Fruit fly (Drosophila melanogaster) whole organism, embryonic: ENCODE results near the gene RpL24-like.
A peak's percentile ranks its signal among the peaks of the same experiment; 100 is the strongest.

Experiments
- Antp ChIP-seq: fragments of 200-800 bp; sonication (Bioruptor generic); optimal IDR thresholded peaks from 3 replicates; lab custom pipeline; 2016; ENCODE audit warnings: missing biosample characterization, missing genetic modification characterization
- Bdp1 ChIP-seq: fragments of 200-800 bp; sonication (Bioruptor generic); optimal IDR thresholded peaks from 3 replicates; lab custom pipeline; 2016; ENCODE audit warnings: missing biosample characterization, missing genetic modification characterization
- CG10959 ChIP-seq: fragments of 200-800 bp; sonication (Bioruptor generic); IDR thresholded peaks from 2 replicates; pipeline ENCODE4 v1.3.6; 2022; ENCODE audit warnings: missing biosample characterization, missing genetic modification characterization
- CG11247 ChIP-seq: fragments of 200-800 bp; sonication (Bioruptor generic); IDR thresholded peaks from 2 replicates; pipeline ENCODE4 v1.3.6; 2022; ENCODE audit warnings: missing biosample characterization, missing genetic modification characterization
- CG12942 ChIP-seq: fragments of 200-800 bp; sonication (Bioruptor generic); optimal IDR thresholded peaks from 3 replicates; lab custom pipeline; 2016; ENCODE audit warnings: missing biosample characterization, missing genetic modification characterization
- CG14860 ChIP-seq: fragments of 200-800 bp; sonication (Bioruptor generic); IDR thresholded peaks from 3 replicates; pipeline ENCODE4 v1.3.6; 2022; ENCODE audit warnings: missing biosample characterization, missing genetic modification characterization; ENCODE audit not compliant: partially characterized antibody
- CG15073 ChIP-seq: fragments of 200-800 bp; sonication (Bioruptor generic); optimal IDR thresholded peaks from 2 replicates; lab custom pipeline; 2016; ENCODE audit warnings: missing biosample characterization, missing genetic modification characterization
- CG16813 ChIP-seq: fragments of 200-800 bp; sonication (Bioruptor generic); IDR thresholded peaks from 3 replicates; pipeline ENCODE4 v1.3.6; 2022; ENCODE audit warnings: missing biosample characterization, missing genetic modification characterization; ENCODE audit not compliant: partially characterized antibody
- CG18262 ChIP-seq: fragments of 200-800 bp; optimal IDR thresholded peaks from 3 replicates; lab custom pipeline; 2019; ENCODE audit warnings: missing biosample characterization, mild to moderate bottlenecking, missing genetic modification characterization, moderate library complexity
- CG1832 ChIP-seq: fragments of 200-800 bp; sonication (Bioruptor generic); optimal IDR thresholded peaks from 2 replicates; lab custom pipeline; 2017; ENCODE audit warnings: missing biosample characterization, mild to moderate bottlenecking, missing genetic modification characterization, inconsistent platforms
- CG18599 ChIP-seq: fragments of 200-800 bp; sonication (Bioruptor generic); optimal IDR thresholded peaks from 3 replicates; lab custom pipeline; 2017; ENCODE audit warnings: missing biosample characterization, missing genetic modification characterization, mild to moderate bottlenecking, moderate library complexity, missing genetic modification reagents
- CG18764 ChIP-seq: fragments of 200-800 bp; sonication (Bioruptor generic); optimal IDR thresholded peaks from 3 replicates; lab custom pipeline; 2016; ENCODE audit warnings: missing biosample characterization, missing genetic modification characterization
- CG7357 ChIP-seq: fragments of 200-800 bp; sonication (Bioruptor generic); IDR thresholded peaks from 3 replicates; pipeline ENCODE4 v1.3.6; 2022; ENCODE audit warnings: missing biosample characterization, missing genetic modification characterization
- CG8478 ChIP-seq: fragments of >200 bp; optimal IDR thresholded peaks from 2 replicates; lab custom pipeline; 2018
- CG8944 ChIP-seq: fragments of 200-800 bp; sonication (Bioruptor generic); optimal IDR thresholded peaks from 3 replicates; lab custom pipeline; 2016; ENCODE audit warnings: missing biosample characterization, missing genetic modification characterization
- D19B ChIP-seq: fragments of 200-800 bp; sonication (Bioruptor generic); optimal IDR thresholded peaks from 2 replicates; lab custom pipeline; 2017; ENCODE audit warnings: missing biosample characterization, mild to moderate bottlenecking, missing genetic modification characterization
- Deaf1 ChIP-seq: fragments of 200-800 bp; optimal IDR thresholded peaks from 3 replicates; lab custom pipeline; 2019; ENCODE audit warnings: missing biosample characterization, mild to moderate bottlenecking, missing genetic modification characterization, moderate library complexity
- Eip74EF ChIP-seq, 2 experiments: fragments of 200-800 bp in 1 of 2; fragments of >200 bp in 1 of 2; sonication (Bioruptor generic) in 1 of 2; optimal IDR thresholded peaks; 2 replicates each; lab custom pipeline; 2017 to 2019; ENCODE audit warnings: missing biosample characterization in 2 of 2, missing genetic modification characterization in 2 of 2, mild to moderate bottlenecking in 1 of 2, moderate library complexity in 1 of 2
- HLH54F ChIP-seq: fragments of 200-800 bp; sonication (Bioruptor generic); optimal IDR thresholded peaks from 3 replicates; lab custom pipeline; 2016; ENCODE audit warnings: missing biosample characterization, missing genetic modification characterization
- HmgZ ChIP-seq: fragments of 200-800 bp; sonication (Bioruptor generic); optimal IDR thresholded peaks from 2 replicates; lab custom pipeline; 2018; ENCODE audit warnings: missing biosample characterization, mild to moderate bottlenecking, missing genetic modification characterization
- Jarid2 ChIP-seq: fragments of 200-800 bp; sonication (Bioruptor generic); optimal IDR thresholded peaks from 3 replicates; lab custom pipeline; 2017; ENCODE audit warnings: mild to moderate bottlenecking, missing biosample characterization, missing genetic modification reagents, missing genetic modification characterization
- MESR4 ChIP-seq: fragments of 200-800 bp; sonication (Bioruptor generic); optimal IDR thresholded peaks from 2 replicates; lab custom pipeline; 2018; ENCODE audit warnings: missing biosample characterization, mild to moderate bottlenecking, missing genetic modification characterization, moderate library complexity
- Mrtf ChIP-seq: fragments of 200-800 bp; sonication (Bioruptor generic); IDR thresholded peaks from 3 replicates; pipeline ENCODE4 v1.3.6; 2022; ENCODE audit warnings: missing biosample characterization, missing genetic modification characterization
- Ravus ChIP-seq: fragments of 200-800 bp; sonication (Bioruptor generic); IDR thresholded peaks from 2 replicates; pipeline ENCODE4 v1.3.6; 2022; ENCODE audit warnings: missing biosample characterization, missing genetic modification characterization
- Side ChIP-seq: fragments of 200-800 bp; sonication (Bioruptor generic); optimal IDR thresholded peaks from 2 replicates; lab custom pipeline; 2016; ENCODE audit warnings: missing biosample characterization, missing genetic modification characterization
- Sin3A ChIP-seq: fragments of >200 bp; optimal IDR thresholded peaks from 2 replicates; lab custom pipeline; 2018
- Six4 ChIP-seq: fragments of 200-800 bp; sonication (Bioruptor generic); optimal IDR thresholded peaks from 2 replicates; lab custom pipeline; 2016; ENCODE audit warnings: missing biosample characterization, missing genetic modification characterization
- Sry-β ChIP-seq: fragments of 200-800 bp; sonication (Bioruptor generic); optimal IDR thresholded peaks from 2 replicates; lab custom pipeline; 2018; ENCODE audit warnings: missing biosample characterization, mild to moderate bottlenecking, missing genetic modification characterization, moderate library complexity
- Sry-δ ChIP-seq: fragments of 200-800 bp; sonication (Bioruptor generic); optimal IDR thresholded peaks from 2 replicates; lab custom pipeline; 2016; ENCODE audit warnings: missing biosample characterization, missing genetic modification characterization
- Vsx1 ChIP-seq: fragments of 200-800 bp; sonication (Bioruptor generic); optimal IDR thresholded peaks from 2 replicates; lab custom pipeline; 2017; ENCODE audit warnings: missing biosample characterization, mild to moderate bottlenecking, missing genetic modification characterization, missing genetic modification reagents
- ato ChIP-seq: fragments of 200-800 bp; sonication (Bioruptor generic); IDR thresholded peaks from 2 replicates; pipeline ENCODE4 v1.3.6; 2022; ENCODE audit warnings: missing biosample characterization, missing genetic modification characterization; ENCODE audit not compliant: partially characterized antibody
- caup ChIP-seq: fragments of 200-800 bp; sonication (Bioruptor generic); optimal IDR thresholded peaks from 3 replicates; lab custom pipeline; 2017; ENCODE audit warnings: missing biosample characterization, mild to moderate bottlenecking, missing genetic modification characterization, moderate library complexity; ENCODE audit not compliant: severe bottlenecking
- chm ChIP-seq: fragments of 200-800 bp; sonication (Bioruptor generic); IDR thresholded peaks from 2 replicates; pipeline ENCODE4 v1.3.6; 2022; ENCODE audit warnings: missing biosample characterization, missing genetic modification characterization
- dmrt99B ChIP-seq: fragments of 200-800 bp; sonication (Bioruptor generic); optimal IDR thresholded peaks from 2 replicates; lab custom pipeline; 2018; ENCODE audit warnings: missing biosample characterization, mild to moderate bottlenecking, missing genetic modification characterization, moderate library complexity
- ems ChIP-seq: fragments of 200-800 bp; sonication (Bioruptor generic); optimal IDR thresholded peaks from 3 replicates; lab custom pipeline; 2016; ENCODE audit warnings: missing biosample characterization, missing genetic modification characterization
- ftz-f1 ChIP-seq: fragments of 200-800 bp; sonication (Bioruptor generic); optimal IDR thresholded peaks from 2 replicates; lab custom pipeline; 2016; ENCODE audit warnings: missing biosample characterization, missing genetic modification characterization
- h ChIP-seq: fragments of >200 bp; optimal IDR thresholded peaks from 2 replicates; lab custom pipeline; 2017
- hbn ChIP-seq: fragments of 200-800 bp; sonication (Bioruptor generic); IDR thresholded peaks from 2 replicates; pipeline ENCODE4 v1.3.6; 2022; ENCODE audit warnings: missing biosample characterization, missing genetic modification characterization; ENCODE audit not compliant: partially characterized antibody
- lilli ChIP-seq: fragments of 200-800 bp; sonication (Bioruptor generic); optimal IDR thresholded peaks from 3 replicates; lab custom pipeline; 2016; ENCODE audit warnings: missing biosample characterization, missing genetic modification characterization
- nerfin-1 ChIP-seq: fragments of 200-800 bp; sonication (Bioruptor generic); optimal IDR thresholded peaks from 3 replicates; lab custom pipeline; 2019; ENCODE audit warnings: missing biosample characterization, mild to moderate bottlenecking, missing genetic modification characterization, moderate library complexity
- onecut ChIP-seq: fragments of 200-800 bp; sonication (Bioruptor generic); IDR thresholded peaks from 2 replicates; pipeline ENCODE4 v1.3.6; 2022; ENCODE audit warnings: missing biosample characterization, missing genetic modification characterization
- pho ChIP-seq: fragments of 200-800 bp; sonication (Bioruptor generic); optimal IDR thresholded peaks from 2 replicates; lab custom pipeline; 2016; ENCODE audit warnings: missing biosample characterization, missing genetic modification characterization
- prd ChIP-seq, 3 experiments: fragments of >200 bp in 2 of 3; fragments of 200-800 bp in 1 of 3; sonication (Bioruptor generic) in 1 of 3; optimal IDR thresholded peaks in 2 of 3; IDR thresholded peaks in 1 of 3; 2 replicates in 2 of 3; 3 replicates in 1 of 3; pipeline versions ENCODE4 v1.3.6 to Lab custom; 2017 to 2022; ENCODE audit warnings: missing biosample characterization in 1 of 3, missing genetic modification characterization in 1 of 3
- repo ChIP-seq: fragments of 200-800 bp; sonication (Bioruptor generic); optimal IDR thresholded peaks from 2 replicates; lab custom pipeline; 2016; ENCODE audit warnings: missing biosample characterization, missing genetic modification characterization
- seq ChIP-seq: fragments of 200-800 bp; sonication (Bioruptor generic); IDR thresholded peaks from 2 replicates; pipeline ENCODE4 v1.3.6; 2022; ENCODE audit warnings: missing biosample characterization, missing genetic modification characterization
- so ChIP-seq: fragments of 200-800 bp; sonication (Bioruptor generic); IDR thresholded peaks from 3 replicates; pipeline ENCODE4 v1.3.6; 2022; ENCODE audit warnings: missing biosample characterization, missing genetic modification characterization
- stc ChIP-seq: fragments of 200-800 bp; sonication (Bioruptor generic); IDR thresholded peaks from 2 replicates; pipeline ENCODE4 v1.3.6; 2022; ENCODE audit warnings: missing biosample characterization, missing genetic modification characterization
- tio ChIP-seq: fragments of 200-800 bp; sonication (Bioruptor generic); optimal IDR thresholded peaks from 2 replicates; lab custom pipeline; 2017; ENCODE audit warnings: missing biosample characterization, missing genetic modification characterization, inconsistent platforms
- unc-4 ChIP-seq: fragments of 200-800 bp; sonication (Bioruptor generic); IDR thresholded peaks from 2 replicates; pipeline ENCODE4 v1.3.6; 2022; ENCODE audit warnings: missing biosample characterization, missing genetic modification characterization; ENCODE audit not compliant: partially characterized antibody
- usp ChIP-seq: fragments of >200 bp; optimal IDR thresholded peaks from 2 replicates; lab custom pipeline; 2017; ENCODE audit warnings: missing biosample characterization, missing genetic modification characterization
- yki ChIP-seq: fragments of >200 bp; optimal IDR thresholded peaks from 3 replicates; lab custom pipeline; 2018

The RpL24-like gene

DNA sequence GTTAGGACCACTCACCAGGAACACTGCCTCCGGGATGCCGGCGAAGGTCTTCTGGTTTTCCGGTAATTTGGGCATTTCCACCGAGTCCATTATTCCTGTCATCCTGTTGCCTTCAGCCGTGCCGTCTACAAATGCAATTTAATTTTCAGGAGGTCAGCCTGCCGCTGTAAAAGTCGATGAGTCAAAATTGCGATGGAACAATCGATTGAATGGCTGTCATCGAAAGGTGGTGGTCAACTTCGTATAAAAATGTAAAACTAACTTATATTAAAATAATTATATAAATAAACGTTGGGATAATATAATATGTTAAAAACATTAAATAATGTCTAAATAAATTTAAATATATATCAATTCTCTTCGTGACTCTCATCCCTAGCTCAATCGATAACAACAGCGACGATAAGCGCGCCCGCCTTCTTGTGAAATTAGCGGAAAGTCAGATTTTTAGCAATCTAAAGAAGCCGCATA is 21.7 kb downstream of the RpL24-like start, which contains the start of the genes mgr and Irbp (continued):
- TF ChIP-seq CG11247 (peak; percentile 94), D19B (GFP tag; lab: Kevin White, UChicago) (peak; percentile 72), CG18764 (GFP tag; lab: Kevin White, UChicago) (peak; percentile 85), seq (GFP tag; lab: Robert Waterston, UW) (peak; percentile 93), lilli (GFP tag; lab: Kevin White, UChicago) (peak; percentile 86), Antp (no peak), caup (GFP tag; lab: Kevin White, UChicago) (peak; percentile 94), CG8944 (GFP tag; lab: Kevin White, UChicago) (no peak), prd (optimal IDR thresholded peaks at IDR 0.05; lab: Kevin White, UChicago) (no peak), prd (GFP tag; IDR thresholded peaks at IDR 0.05; lab: Robert Waterston, UW) (peak; percentile 97), dmrt99B (tag; lab: Kevin White, UChicago) (no peak), nerfin-1 (tag; lab: Kevin White, UChicago) (peak; percentile 85), pho (GFP tag; lab: Kevin White, UChicago) (peak; percentile 50), MESR4 (GFP tag; lab: Kevin White, UChicago) (peak; percentile 73), ems (GFP tag; lab: Kevin White, UChicago) (peak; percentile 54), Jarid2 (GFP tag; lab: Kevin White, UChicago) (peak; percentile 32), Side (GFP tag; lab: Kevin White, UChicago) (no peak), Ravus (GFP tag; lab: Robert Waterston, UW) (peak; percentile 79), Six4 (peak; percentile 87), HLH54F (GFP tag; lab: Kevin White, UChicago) (peak; percentile 54), Sry-β (GFP tag; lab: Kevin White, UChicago) (peak; percentile 68), repo (GFP tag; lab: Kevin White, UChicago) (no peak), Sin3A (lab: Kevin White, UChicago) (no peak), CG8478 (lab: Kevin White, UChicago) (no peak), CG7357 (peak; percentile 83), Vsx1 (no peak), onecut (GFP tag; lab: Robert Waterston, UW) (peak; percentile 79), CG16813 (GFP tag; lab: Robert Waterston, UW) (peak; percentile 83), unc-4 (GFP tag; lab: Robert Waterston, UW) (peak; percentile 83), usp (no peak), CG18262 (tag; lab: Kevin White, UChicago) (peak; percentile 93), stc (peak; percentile 91), Bdp1 (GFP tag; lab: Kevin White, UChicago) (peak; percentile 23), HmgZ (peak; percentile 86), CG1832 (no peak), hbn (GFP tag; lab: Robert Waterston, UW) (peak; percentile 78), CG15073 (GFP tag; lab: Kevin White, UChicago) (no peak), yki (no peak), Mrtf (GFP tag; lab: Robert Waterston, UW) (no peak; the same call in 2 of the 3 replicates), Eip74EF (GFP tag; optimal IDR thresholded peaks at IDR 0.05; lab: Kevin White, UChicago) (no peak), h (no peak), ftz-f1 (GFP tag; lab: Kevin White, UChicago) (peak; percentile 23), CG18599 (GFP tag; lab: Kevin White, UChicago) (peak; percentile 94), CG12942 (GFP tag; lab: Kevin White, UChicago) (peak; percentile 88), so (GFP tag; lab: Robert Waterston, UW) (peak; percentile 93), Deaf1 (tag; lab: Kevin White, UChicago) (no peak), chm (GFP tag; lab: Robert Waterston, UW) (peak; percentile 84), CG14860 (GFP tag; lab: Robert Waterston, UW) (peak; percentile 85), ato (GFP tag; lab: Robert Waterston, UW) (no peak), Sry-δ (GFP tag; lab: Kevin White, UChicago) (peak; percentile 76), CG10959 (GFP tag; lab: Robert Waterston, UW) (peak; percentile 90), tio (no peak)
